Fruit fly (Drosophila melanogaster) ovary, adult (tissue): ENCODE data around the gene CG17198.

Source experiments
- CG17801 ChIP-seq: fragments of 200-800 bp; optimal IDR thresholded peaks from 2 replicates; lab custom pipeline; 2019; ENCODE audit warnings: missing biosample characterization, mild to moderate bottlenecking, missing genetic modification characterization, moderate library complexity; ENCODE audit not compliant: partially characterized antibody

Gene CG17198

dm6 chr3R:25775269-25775668, at the start of gene CG17198, which contains the start of gene CG17197:
CG17198 (minus strand) TSS chr3R:25775369.
CG17197 (minus strand) TSS chr3R:25775369.
- no peak for TF ChIP-seq CG17801 (GFP tag; lab: Kevin White, UChicago)

- no peak for TF ChIP-seq CG17801 (GFP tag; lab: Kevin White, UChicago)
Measured at dm6 chr3R:25815179-25815578, 40.0 kb upstream of the CG17198 start, which contains the start of gene CG14354. CG14354 (plus strand) TSS chr3R:25815479.

- no peak for TF ChIP-seq CG17801 (GFP tag; lab: Kevin White, UChicago)
Measured at dm6 chr3R:25811611-25812010, 36.4 kb upstream of the CG17198 start, which contains the start of the genes Acam and CG17770. Acam (plus strand) TSS chr3R:25811911. CG17770 (plus strand) TSS chr3R:25811911.

- TF ChIP-seq CG17801 (GFP tag; lab: Kevin White, UChicago), result no peak
Measured at dm6 chr3R:25810796-25811195, 35.6 kb upstream of the CG17198 start, which contains the start of gene CG5024. CG5024 (plus strand) TSS chr3R:25811096.

dm6 chr3R:25806145-25806544, 31.0 kb upstream of the CG17198 start, which contains the start of gene BG642167:
BG642167 (plus strand) TSS chr3R:25806445.
- TF ChIP-seq CG17801 (GFP tag; lab: Kevin White, UChicago), result no peak

dm6 chr3R:25791807-25792206, 16.6 kb upstream of the CG17198 start:
- TF ChIP-seq CG17801 (GFP tag; lab: Kevin White, UChicago), result no peak

dm6 chr3R:25790371-25790770, 15.2 kb upstream of the CG17198 start, which contains the start of gene CG31093:
CG31093 (minus strand) TSS chr3R:25790471.
- TF ChIP-seq CG17801 (GFP tag; lab: Kevin White, UChicago), result no peak

dm6 chr3R:25789355-25789754, 14.2 kb upstream of the CG17198 start, which contains the start of gene CG31380:
CG31380 (minus strand) TSS chr3R:25789455.
- no peak for TF ChIP-seq CG17801 (GFP tag; lab: Kevin White, UChicago)

dm6 chr3R:25787198-25787597, 12.0 kb upstream of the CG17198 start, which contains the start of gene CG4960:
CG4960 (minus strand) TSS chr3R:25787298.
- TF ChIP-seq CG17801 (GFP tag; lab: Kevin White, UChicago), result no peak

- TF ChIP-seq CG17801 (GFP tag; lab: Kevin White, UChicago), result no peak
Measured at dm6 chr3R:25782855-25783424, 7.8 kb upstream of the CG17198 start.

dm6 chr3R:25778205-25778604, 3.0 kb upstream of the CG17198 start, which contains the start of gene CG4956:
CG4956 (minus strand) TSS chr3R:25778305.
- no peak for TF ChIP-seq CG17801 (GFP tag; lab: Kevin White, UChicago)

dm6 chr3R:25777098-25777497, 1.9 kb upstream of the CG17198 start, which contains the start of gene CG17195:
CG17195 (minus strand) TSS chr3R:25777198.
- no peak for TF ChIP-seq CG17801 (GFP tag; lab: Kevin White, UChicago)

dm6 chr3R:25776137-25776536, 968 bp upstream of the CG17198 start, which contains the start of gene CG17196:
CG17196 (minus strand) TSS chr3R:25776237.
- no peak for TF ChIP-seq CG17801 (GFP tag; lab: Kevin White, UChicago)

dm6 chr3R:25763005-25763404, 12.2 kb downstream of the CG17198 start, which contains the start of gene LpR1:
LpR1 (minus strand) TSS chr3R:25763105.
- no peak for TF ChIP-seq CG17801 (GFP tag; lab: Kevin White, UChicago)

- TF ChIP-seq CG17801 (GFP tag; lab: Kevin White, UChicago), result no peak
Measured at dm6 chr3R:25762005-25762764, 13.0 kb downstream of the CG17198 start.
